Worm (Caenorhabditis elegans) whole organism, L4 larva: ENCODE results near the gene T01G6.1.

ENCODE experiments used
- ceh-28 ChIP-seq: fragments of 150-350 bp; optimal IDR thresholded peaks from 2 replicates; lab custom pipeline; 2014; ENCODE audit warnings: missing biosample characterization, missing genetic modification reagents, missing genetic modification characterization
- ceh-82 ChIP-seq: sonication (generic microtip); optimal IDR thresholded peaks from 2 replicates; lab custom pipeline; 2017; ENCODE audit warnings: missing biosample characterization, missing genetic modification characterization
- daf-8 ChIP-seq: fragments of 200-800 bp; sonication (Bioruptor generic); IDR thresholded peaks from 2 replicates; pipeline ENCODE4 v1.3.6; 2022; ENCODE audit warnings: missing genetic modification characterization, missing compliant biosample characterization
- mdl-1 ChIP-seq, 2 experiments: fragments of 150-350 bp in 1 of 2; sonication (generic microtip) in 1 of 2; optimal IDR thresholded peaks; 2 replicates each; lab custom pipeline; 2014 to 2017; ENCODE audit warnings: missing biosample characterization in 2 of 2, missing genetic modification characterization in 2 of 2
- nhr-25 ChIP-seq: sonication (generic microtip); optimal IDR thresholded peaks from 2 replicates; lab custom pipeline; 2017; ENCODE audit warnings: missing genetic modification characterization, mild to moderate bottlenecking, missing compliant biosample characterization, antibody characterized with exemption, moderate library complexity, borderline replicate concordance; ENCODE audit not compliant: insufficient read depth
- pqm-1 ChIP-seq: sonication (generic microtip); optimal IDR thresholded peaks from 2 replicates; lab custom pipeline; 2017; ENCODE audit warnings: missing biosample characterization, missing genetic modification characterization

DNA sequence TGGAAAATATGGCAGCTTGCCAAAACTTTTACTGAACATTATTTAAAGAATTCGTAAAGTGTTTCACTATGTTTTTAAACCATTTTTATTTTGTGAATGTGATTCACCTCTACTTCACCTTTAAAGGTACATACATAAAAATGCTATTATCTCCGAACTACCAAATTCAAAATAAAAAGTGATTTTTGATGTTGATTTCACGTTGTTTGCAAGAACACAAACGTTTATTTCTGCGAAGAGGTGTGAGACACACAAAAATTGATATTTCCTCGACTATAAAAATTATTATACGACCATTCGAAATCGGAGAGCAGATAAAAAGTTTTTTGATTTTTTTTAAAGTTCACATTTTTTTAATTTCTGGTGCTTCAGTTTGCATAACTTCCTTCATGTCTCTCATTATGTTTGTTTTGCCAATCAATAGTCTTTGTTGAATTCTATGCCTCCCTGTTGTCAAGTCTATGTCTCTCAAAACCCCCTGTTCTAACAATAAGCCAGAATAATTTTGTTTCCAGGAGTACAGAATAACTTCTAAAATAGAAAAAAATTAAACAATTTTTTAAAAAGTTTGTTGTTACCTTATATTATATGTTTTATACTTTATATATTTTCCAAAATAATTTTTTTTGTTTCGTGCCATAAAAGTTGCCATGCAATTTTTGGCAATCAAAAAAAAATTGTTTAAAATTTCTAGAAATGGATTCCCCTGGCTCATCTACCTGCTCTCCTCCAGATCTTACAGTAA is 46.6 kb upstream of the T01G6.1 start, which contains the start of gene nhr-123:
- TF ChIP-seq ceh-82 (tag; lab: Kevin White, UChicago) (no peak), nhr-25 (no peak), pqm-1 (tag; lab: Kevin White, UChicago) (no peak), mdl-1 (tag; optimal IDR thresholded peaks at IDR 0.05; lab: Kevin White, UChicago) (no peak), daf-8 (GFP tag; lab: Robert Waterston, UW) (no peak), ceh-28 (tag; lab: Kevin White, UChicago) (no peak)
